Fruit fly (Drosophila melanogaster) whole organism, embryonic: ENCODE data around the gene CG12522.

Experiments
- B-H1 ChIP-seq: fragments of 200-800 bp; sonication (Bioruptor generic); IDR thresholded peaks from 3 replicates; pipeline ENCODE4 v1.3.6; 2022; ENCODE audit warnings: missing biosample characterization, missing genetic modification characterization
- B-H2 ChIP-seq: fragments of 200-800 bp; sonication (Bioruptor generic); optimal IDR thresholded peaks from 2 replicates; lab custom pipeline; 2018; ENCODE audit warnings: missing biosample characterization, mild to moderate bottlenecking, missing genetic modification characterization
- BEAF-32 ChIP-seq: fragments of 200-800 bp; sonication (Bioruptor generic); optimal IDR thresholded peaks from 3 replicates; lab custom pipeline; 2017; ENCODE audit warnings: missing biosample characterization, missing genetic modification characterization, mild to moderate bottlenecking, moderate library complexity, missing genetic modification reagents
- CG1024 ChIP-seq: fragments of 200-800 bp; sonication (Bioruptor generic); IDR thresholded peaks from 2 replicates; pipeline ENCODE4 v1.3.6; 2022; ENCODE audit warnings: missing biosample characterization, missing genetic modification characterization
- CG10267 ChIP-seq: fragments of 200-800 bp; sonication (Bioruptor generic); optimal IDR thresholded peaks from 2 replicates; lab custom pipeline; 2018; ENCODE audit warnings: missing biosample characterization, mild to moderate bottlenecking, missing genetic modification characterization, moderate library complexity
- CG11504 ChIP-seq: fragments of 200-800 bp; sonication (Bioruptor generic); optimal IDR thresholded peaks from 3 replicates; lab custom pipeline; 2019; ENCODE audit warnings: missing biosample characterization, mild to moderate bottlenecking, missing genetic modification characterization, moderate library complexity
- CG12769 ChIP-seq: fragments of 200-800 bp; sonication (Bioruptor generic); optimal IDR thresholded peaks from 2 replicates; lab custom pipeline; 2019; ENCODE audit warnings: missing biosample characterization, mild to moderate bottlenecking, missing genetic modification characterization, moderate library complexity
- CG13624 ChIP-seq: fragments of 200-800 bp; sonication (Bioruptor generic); optimal IDR thresholded peaks from 2 replicates; lab custom pipeline; 2016; ENCODE audit warnings: missing biosample characterization, missing genetic modification characterization
- CG14441 ChIP-seq: fragments of 200-800 bp; sonication (Bioruptor generic); IDR thresholded peaks from 2 replicates; pipeline ENCODE4 v1.3.6; 2022; ENCODE audit warnings: missing biosample characterization, missing genetic modification characterization
- CG14667 ChIP-seq: fragments of 200-800 bp; sonication (Bioruptor generic); IDR thresholded peaks from 2 replicates; pipeline ENCODE4 v1.3.6; 2022; ENCODE audit warnings: missing biosample characterization, missing genetic modification characterization
- CG1602 ChIP-seq: fragments of 200-800 bp; sonication (Bioruptor generic); optimal IDR thresholded peaks from 3 replicates; lab custom pipeline; 2016; ENCODE audit warnings: missing biosample characterization, missing genetic modification characterization
- CG17186 ChIP-seq: fragments of 200-800 bp; sonication (Bioruptor generic); optimal IDR thresholded peaks from 3 replicates; lab custom pipeline; 2017; ENCODE audit warnings: missing biosample characterization, missing genetic modification reagents, missing genetic modification characterization
- CG17385 ChIP-seq: fragments of 200-800 bp; sonication (Bioruptor generic); optimal IDR thresholded peaks from 3 replicates; lab custom pipeline; 2018; ENCODE audit warnings: missing biosample characterization, mild to moderate bottlenecking, missing genetic modification characterization
- CG4360 ChIP-seq: fragments of 200-800 bp; sonication (Bioruptor generic); IDR thresholded peaks from 2 replicates; pipeline ENCODE4 v1.3.6; 2022; ENCODE audit warnings: missing biosample characterization, missing genetic modification characterization
- CG43689 ChIP-seq: fragments of 200-800 bp; sonication (Bioruptor generic); IDR thresholded peaks from 2 replicates; pipeline ENCODE4 v1.3.6; 2022; ENCODE audit warnings: missing biosample characterization, missing genetic modification characterization
- CG4424 ChIP-seq: fragments of 200-800 bp; sonication (Bioruptor generic); optimal IDR thresholded peaks from 3 replicates; lab custom pipeline; 2016; ENCODE audit warnings: missing biosample characterization, missing genetic modification characterization
- CG8924 ChIP-seq: fragments of 200-800 bp; optimal IDR thresholded peaks from 3 replicates; lab custom pipeline; 2019; ENCODE audit warnings: missing biosample characterization, mild to moderate bottlenecking, missing genetic modification characterization, moderate library complexity
- CG9609 ChIP-seq: fragments of 200-800 bp; sonication (Bioruptor generic); optimal IDR thresholded peaks from 3 replicates; lab custom pipeline; 2016; ENCODE audit warnings: missing biosample characterization, missing genetic modification characterization
- CG9727 ChIP-seq: fragments of 200-800 bp; sonication (Bioruptor generic); optimal IDR thresholded peaks from 3 replicates; lab custom pipeline; 2017; ENCODE audit warnings: missing biosample characterization, mild to moderate bottlenecking, missing genetic modification characterization
- CHES-1-like ChIP-seq: fragments of 200-800 bp; sonication (Bioruptor generic); optimal IDR thresholded peaks from 2 replicates; lab custom pipeline; 2016; ENCODE audit warnings: missing biosample characterization, missing genetic modification characterization
- Dfd ChIP-seq, 2 experiments: fragments of >200 bp; optimal IDR thresholded peaks; 2 replicates each; lab custom pipeline; 2017; ENCODE audit warnings: missing biosample characterization in 2 of 2, missing genetic modification characterization in 2 of 2
- Ets65A ChIP-seq: fragments of 200-800 bp; sonication (Bioruptor generic); peaks from one replicate; lab custom pipeline; 2016; ENCODE audit warnings: missing biosample characterization, missing genetic modification characterization
- HLH4C ChIP-seq: fragments of 200-800 bp; sonication (Bioruptor generic); IDR thresholded peaks from 3 replicates; pipeline ENCODE4 v1.3.6; 2022; ENCODE audit warnings: missing biosample characterization, missing genetic modification characterization; ENCODE audit not compliant: partially characterized antibody
- MBD-R2 ChIP-seq: fragments of 200-800 bp; sonication (Bioruptor generic); IDR thresholded peaks from 2 replicates; pipeline ENCODE4 v1.3.6; 2022; ENCODE audit warnings: missing biosample characterization, missing genetic modification characterization
- Med ChIP-seq: fragments of 200-800 bp; sonication (Bioruptor generic); peaks from one replicate; lab custom pipeline; 2016; ENCODE audit warnings: missing biosample characterization, missing genetic modification characterization, mild to moderate bottlenecking, inconsistent platforms, moderate library complexity
- NC2β ChIP-seq: fragments of 200-800 bp; sonication (Bioruptor generic); optimal IDR thresholded peaks from 2 replicates; lab custom pipeline; 2016; ENCODE audit warnings: missing biosample characterization, missing genetic modification characterization
- Poxn ChIP-seq: fragments of 200-800 bp; sonication (Bioruptor generic); IDR thresholded peaks from 2 replicates; pipeline ENCODE4 v1.3.6; 2022; ENCODE audit warnings: missing biosample characterization, missing genetic modification characterization
- Rfx ChIP-seq: fragments of 200-800 bp; sonication (Bioruptor generic); IDR thresholded peaks from 2 replicates; pipeline ENCODE4 v1.3.6; 2022; ENCODE audit warnings: missing biosample characterization, missing genetic modification characterization
- Rx ChIP-seq: fragments of 200-800 bp; sonication (Bioruptor generic); IDR thresholded peaks from 2 replicates; pipeline ENCODE4 v1.3.6; 2022; ENCODE audit warnings: missing biosample characterization, missing genetic modification characterization
- Spps ChIP-seq: fragments of 200-800 bp; sonication (Bioruptor generic); optimal IDR thresholded peaks from 2 replicates; lab custom pipeline; 2018; ENCODE audit warnings: missing biosample characterization, mild to moderate bottlenecking, missing genetic modification characterization
- Sry-δ ChIP-seq: fragments of 200-800 bp; sonication (Bioruptor generic); optimal IDR thresholded peaks from 2 replicates; lab custom pipeline; 2016; ENCODE audit warnings: missing biosample characterization, missing genetic modification characterization
- Trl ChIP-seq, 3 experiments: fragments of >200 bp in 2 of 3; fragments of 200-800 bp in 1 of 3; sonication (Bioruptor generic) in 1 of 3; optimal IDR thresholded peaks; 2 replicates in 1 of 3; 3 replicates in 2 of 3; lab custom pipeline; 2016 to 2017; ENCODE audit warnings: missing biosample characterization in 1 of 3, missing genetic modification characterization in 1 of 3
- ab ChIP-seq: fragments of 200-800 bp; sonication (Bioruptor generic); optimal IDR thresholded peaks from 2 replicates; lab custom pipeline; 2016; ENCODE audit warnings: missing biosample characterization, missing genetic modification characterization
- bab2 ChIP-seq: fragments of 200-800 bp; sonication (Bioruptor generic); optimal IDR thresholded peaks from 2 replicates; lab custom pipeline; 2016; ENCODE audit warnings: missing biosample characterization, missing genetic modification characterization
- bbx ChIP-seq: fragments of 200-800 bp; sonication (Bioruptor generic); IDR thresholded peaks from 2 replicates; pipeline ENCODE4 v1.3.6; 2022; ENCODE audit warnings: missing biosample characterization, missing genetic modification characterization; ENCODE audit not compliant: partially characterized antibody
- bigmax ChIP-seq: fragments of 200-800 bp; sonication (Bioruptor generic); optimal IDR thresholded peaks from 2 replicates; lab custom pipeline; 2018; ENCODE audit warnings: missing biosample characterization, mild to moderate bottlenecking, missing genetic modification characterization
- cwo ChIP-seq: fragments of 200-800 bp; sonication (Bioruptor generic); optimal IDR thresholded peaks from 3 replicates; lab custom pipeline; 2017; ENCODE audit warnings: missing biosample characterization, missing genetic modification characterization, mild to moderate bottlenecking, moderate library complexity, missing genetic modification reagents
- da ChIP-seq: fragments of 200-800 bp; sonication (Bioruptor generic); optimal IDR thresholded peaks from 2 replicates; lab custom pipeline; 2016; ENCODE audit warnings: missing biosample characterization, missing genetic modification characterization
- dimm ChIP-seq: fragments of 200-800 bp; sonication (Bioruptor generic); IDR thresholded peaks from 2 replicates; pipeline ENCODE4 v1.3.6; 2022; ENCODE audit warnings: missing biosample characterization, missing genetic modification characterization
- emc ChIP-seq: fragments of 200-800 bp; sonication (Bioruptor generic); optimal IDR thresholded peaks from 2 replicates; lab custom pipeline; 2016; ENCODE audit warnings: missing biosample characterization, missing genetic modification characterization
- en ChIP-seq: fragments of 200-800 bp; sonication (Bioruptor generic); optimal IDR thresholded peaks from 2 replicates; lab custom pipeline; 2016; ENCODE audit warnings: missing biosample characterization, missing genetic modification characterization
- ken ChIP-seq: fragments of 200-800 bp; sonication (Bioruptor generic); IDR thresholded peaks from 3 replicates; pipeline ENCODE4 v1.3.6; 2022; ENCODE audit warnings: missing biosample characterization, missing genetic modification characterization
- knrl ChIP-seq: fragments of 200-800 bp; sonication (Bioruptor generic); IDR thresholded peaks from 3 replicates; pipeline ENCODE4 v1.3.6; 2022; ENCODE audit warnings: missing biosample characterization, missing genetic modification characterization; ENCODE audit not compliant: partially characterized antibody
- luna ChIP-seq: fragments of 200-800 bp; sonication (Bioruptor generic); optimal IDR thresholded peaks from 2 replicates; lab custom pipeline; 2016; ENCODE audit warnings: missing biosample characterization, missing genetic modification characterization
- seq ChIP-seq: fragments of 200-800 bp; sonication (Bioruptor generic); IDR thresholded peaks from 2 replicates; pipeline ENCODE4 v1.3.6; 2022; ENCODE audit warnings: missing biosample characterization, missing genetic modification characterization
- sqz ChIP-seq: fragments of 200-800 bp; sonication (Bioruptor generic); optimal IDR thresholded peaks from 3 replicates; lab custom pipeline; 2018; ENCODE audit warnings: missing biosample characterization, mild to moderate bottlenecking, missing genetic modification characterization
- stwl ChIP-seq: fragments of 200-800 bp; sonication (Bioruptor generic); optimal IDR thresholded peaks from 3 replicates; lab custom pipeline; 2018; ENCODE audit warnings: missing biosample characterization, mild to moderate bottlenecking, missing genetic modification characterization, moderate library complexity
- tio ChIP-seq: fragments of 200-800 bp; sonication (Bioruptor generic); optimal IDR thresholded peaks from 2 replicates; lab custom pipeline; 2017; ENCODE audit warnings: missing biosample characterization, missing genetic modification characterization, inconsistent platforms
- toy ChIP-seq: fragments of 200-800 bp; sonication (Bioruptor generic); IDR thresholded peaks from 2 replicates; pipeline ENCODE4 v1.3.6; 2022; ENCODE audit warnings: missing biosample characterization, missing genetic modification characterization
- wdn ChIP-seq: fragments of 200-800 bp; sonication (Bioruptor generic); IDR thresholded peaks from 2 replicates; pipeline ENCODE4 v1.3.6; 2022; ENCODE audit warnings: missing biosample characterization, missing genetic modification characterization
- zfh2 ChIP-seq: fragments of 200-800 bp; sonication (Bioruptor generic); optimal IDR thresholded peaks from 2 replicates; lab custom pipeline; 2016; ENCODE audit warnings: missing biosample characterization, missing genetic modification characterization

The CG12522 gene

DNA sequence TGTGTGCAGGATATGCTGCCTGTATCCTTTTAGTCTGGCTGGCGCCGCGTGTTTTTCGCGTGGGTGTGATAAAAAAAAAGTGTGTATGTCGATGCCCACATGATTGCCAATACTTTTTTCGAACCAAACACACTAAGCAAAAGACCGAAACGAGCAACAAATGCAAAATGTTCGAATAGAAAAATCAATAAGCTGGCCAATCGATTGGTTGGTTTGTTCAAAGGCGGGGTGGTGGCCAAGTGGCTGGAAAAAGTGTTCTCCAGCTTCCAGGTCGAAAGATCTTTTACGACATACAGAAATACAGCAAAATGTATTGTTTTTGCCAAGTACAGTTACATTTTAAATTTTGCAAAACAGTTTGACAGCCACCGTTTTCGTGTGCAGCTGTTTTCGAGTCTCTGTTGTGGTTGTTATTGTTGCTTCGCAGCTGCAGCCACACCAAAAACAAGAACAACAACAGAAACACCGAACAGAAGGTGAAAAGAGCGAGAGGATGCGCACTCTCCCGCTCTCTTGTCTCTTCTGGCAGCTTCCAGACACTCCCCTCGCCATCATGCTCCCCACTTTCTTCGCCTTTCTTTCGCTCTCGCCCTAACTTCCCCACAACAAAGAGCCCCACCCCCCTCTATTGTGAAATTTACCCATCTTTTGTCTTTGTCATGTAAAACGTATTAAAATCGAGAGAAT, 15.7 kb downstream of the CG12522 start (continued):
- TF ChIP-seq dimm (GFP tag; lab: Robert Waterston, UW): no peak
- TF ChIP-seq CG9609 (GFP tag; lab: Kevin White, UChicago): no peak
- TF ChIP-seq B-H1 (GFP tag; lab: Robert Waterston, UW): no peak
- no peak for TF ChIP-seq CG13624
- TF ChIP-seq NC2β: no peak
- TF ChIP-seq CG8924 (tag; lab: Kevin White, UChicago): no peak
- TF ChIP-seq cwo (GFP tag; lab: Kevin White, UChicago): no peak
- no peak for TF ChIP-seq luna (GFP tag; lab: Kevin White, UChicago)
- no peak for TF ChIP-seq sqz (GFP tag; lab: Kevin White, UChicago)
- TF ChIP-seq wdn (GFP tag; lab: Robert Waterston, UW): no peak
- no peak for TF ChIP-seq CG9727 (GFP tag; lab: Kevin White, UChicago)
- TF ChIP-seq Rx: no peak
- no peak for TF ChIP-seq CG10267 (tag; lab: Kevin White, UChicago)
- peak; percentile 31 for TF ChIP-seq da
- TF ChIP-seq CG1602 (GFP tag; lab: Kevin White, UChicago): no peak
- TF ChIP-seq zfh2 (GFP tag; lab: Kevin White, UChicago): no peak
- no peak for TF ChIP-seq CG17186 (GFP tag; lab: Kevin White, UChicago)
- TF ChIP-seq Sry-δ: no peak
- no peak for TF ChIP-seq ab (GFP tag; lab: Kevin White, UChicago)
- no peak for TF ChIP-seq Rfx (GFP tag; lab: Robert Waterston, UW)
- TF ChIP-seq Med: peak; percentile 3
- TF ChIP-seq CG4424: no peak
- TF ChIP-seq BEAF-32 (GFP tag; lab: Kevin White, UChicago): no peak
- no peak for TF ChIP-seq CG17385 (GFP tag; lab: Kevin White, UChicago)
- no peak for TF ChIP-seq seq (GFP tag; lab: Robert Waterston, UW)
- TF ChIP-seq Poxn (GFP tag; lab: Robert Waterston, UW): no peak
- TF ChIP-seq HLH4C: 0 out of 3 replicates have a peak, but pooled peaks have one; percentile 19
- no peak for TF ChIP-seq CG43689 (GFP tag; lab: Robert Waterston, UW)
- TF ChIP-seq ken: peak; percentile 50; the same call in 1 of the 3 replicates
- no peak for TF ChIP-seq CG14667
- TF ChIP-seq B-H2: no peak
- no peak for TF ChIP-seq stwl (tag; lab: Kevin White, UChicago)
- no peak for TF ChIP-seq MBD-R2 (GFP tag; lab: Robert Waterston, UW)
- peak; percentile 84 for TF ChIP-seq CG4360 (GFP tag; lab: Robert Waterston, UW)
- no peak for TF ChIP-seq knrl (GFP tag; lab: Robert Waterston, UW)
- no peak for TF ChIP-seq CG11504 (tag; lab: Kevin White, UChicago)
- TF ChIP-seq bbx (GFP tag; lab: Robert Waterston, UW): peak; percentile 20; the same call in 1 of the 2 replicates
- no peak for TF ChIP-seq CG1024 (GFP tag; lab: Robert Waterston, UW)
- no peak for TF ChIP-seq bigmax
- no peak for TF ChIP-seq CG14441 (GFP tag; lab: Robert Waterston, UW)
- no peak for TF ChIP-seq Ets65A (GFP tag; lab: Kevin White, UChicago)
- TF ChIP-seq bab2 (GFP tag; lab: Kevin White, UChicago): no peak
- TF ChIP-seq CHES-1-like (GFP tag; lab: Kevin White, UChicago): no peak
- peak; percentile 71 to 88 for TF ChIP-seq Trl (optimal IDR thresholded peaks at IDR 0.05; lab: Kevin White, UChicago)
- TF ChIP-seq Trl (GFP tag; optimal IDR thresholded peaks at IDR 0.05; lab: Kevin White, UChicago): no peak
- peak; percentile 2 for TF ChIP-seq CG12769 (tag; lab: Kevin White, UChicago)
- TF ChIP-seq toy (GFP tag; lab: Robert Waterston, UW): no peak
- no peak for TF ChIP-seq en (GFP tag; lab: Kevin White, UChicago)
- TF ChIP-seq Dfd (GFP tag; optimal IDR thresholded peaks at IDR 0.05; lab: Kevin White, UChicago): no peak
- no peak for TF ChIP-seq Spps (tag; lab: Kevin White, UChicago)
- TF ChIP-seq emc (GFP tag; lab: Kevin White, UChicago): no peak
- TF ChIP-seq tio (GFP tag; lab: Kevin White, UChicago): no peak
